Worm (Caenorhabditis elegans) whole organism, late embryonic: Measurements from ENCODE around the gene T05B4.8.

Experiments
- F13H6.1 ChIP-seq: sonication (generic microtip); optimal IDR thresholded peaks from 2 replicates; lab custom pipeline; 2016; ENCODE audit warnings: missing genetic modification characterization, missing compliant biosample characterization
- T23F11.4 ChIP-seq: fragments of 200-800 bp; sonication (Bioruptor generic); optimal IDR thresholded peaks from 2 replicates; lab custom pipeline; 2018; ENCODE audit warnings: mild to moderate bottlenecking, missing genetic modification characterization, missing compliant biosample characterization
- Y22D7AL.16 ChIP-seq: sonication (generic microtip); optimal IDR thresholded peaks from 2 replicates; lab custom pipeline; 2016; ENCODE audit warnings: missing genetic modification characterization, missing compliant biosample characterization
- ama-1 ChIP-seq: fragments of 150-350 bp; optimal IDR thresholded peaks from 2 replicates; lab custom pipeline; 2014
- ceh-18 ChIP-seq: sonication (generic microtip); optimal IDR thresholded peaks from 2 replicates; lab custom pipeline; 2016; ENCODE audit warnings: missing genetic modification characterization, missing compliant biosample characterization
- ceh-6 ChIP-seq: fragments of 200-800 bp; sonication (Bioruptor generic); optimal IDR thresholded peaks from 2 replicates; lab custom pipeline; 2018; ENCODE audit warnings: mild to moderate bottlenecking, missing genetic modification characterization, missing compliant biosample characterization
- dmd-4 ChIP-seq: sonication (generic microtip); optimal IDR thresholded peaks from 2 replicates; lab custom pipeline; 2016; ENCODE audit warnings: borderline replicate concordance, missing genetic modification characterization, missing compliant biosample characterization
- elt-2 ChIP-seq: sonication (generic microtip); optimal IDR thresholded peaks from 2 replicates; lab custom pipeline; 2016; ENCODE audit warnings: missing genetic modification reagents, missing genetic modification characterization, missing compliant biosample characterization
- fax-1 ChIP-seq: sonication (generic microtip); optimal IDR thresholded peaks from 2 replicates; lab custom pipeline; 2016; ENCODE audit warnings: missing genotype, missing genetic modification characterization, missing compliant biosample characterization
- hlh-8 ChIP-seq: sonication (generic microtip); optimal IDR thresholded peaks from 2 replicates; lab custom pipeline; 2016; ENCODE audit warnings: missing genotype, missing genetic modification characterization, missing compliant biosample characterization
- nfya-1 ChIP-seq: sonication (generic microtip); optimal IDR thresholded peaks from 2 replicates; lab custom pipeline; 2017; ENCODE audit warnings: missing genetic modification characterization, mild to moderate bottlenecking, missing compliant biosample characterization, antibody characterized with exemption, moderate library complexity
- pax-1 ChIP-seq: fragments of 150-350 bp; optimal IDR thresholded peaks from 2 replicates; lab custom pipeline; 2014; ENCODE audit warnings: missing biosample characterization, missing genetic modification characterization
- rnt-1 ChIP-seq: sonication (generic microtip); optimal IDR thresholded peaks from 2 replicates; lab custom pipeline; 2016; ENCODE audit warnings: missing genetic modification characterization, missing compliant biosample characterization

ce11 chrV:4116071-4116470, at the start of gene T05B4.8:
- TF ChIP-seq F13H6.1 = no peak
- no peak for TF ChIP-seq rnt-1 (tag; lab: Kevin White, UChicago)
- no peak for TF ChIP-seq fax-1
- no peak for TF ChIP-seq nfya-1
- no peak for TF ChIP-seq ama-1 (lab: Kevin White, UChicago)
- no peak for TF ChIP-seq T23F11.4 (GFP tag; lab: Kevin White, UChicago)
- no peak for TF ChIP-seq Y22D7AL.16 (tag; lab: Kevin White, UChicago)
- no peak for TF ChIP-seq dmd-4 (tag; lab: Kevin White, UChicago)
- TF ChIP-seq hlh-8 (tag; lab: Kevin White, UChicago) = no peak
- TF ChIP-seq ceh-18 (tag; lab: Kevin White, UChicago) = no peak
- no peak for TF ChIP-seq pax-1 (tag; lab: Kevin White, UChicago)
- no peak for TF ChIP-seq elt-2 (tag; lab: Kevin White, UChicago)
- no peak for TF ChIP-seq ceh-6 (GFP tag; lab: Kevin White, UChicago)
